Worm (Caenorhabditis elegans): ENCODE data around the gene C31H1.2.

DNA sequence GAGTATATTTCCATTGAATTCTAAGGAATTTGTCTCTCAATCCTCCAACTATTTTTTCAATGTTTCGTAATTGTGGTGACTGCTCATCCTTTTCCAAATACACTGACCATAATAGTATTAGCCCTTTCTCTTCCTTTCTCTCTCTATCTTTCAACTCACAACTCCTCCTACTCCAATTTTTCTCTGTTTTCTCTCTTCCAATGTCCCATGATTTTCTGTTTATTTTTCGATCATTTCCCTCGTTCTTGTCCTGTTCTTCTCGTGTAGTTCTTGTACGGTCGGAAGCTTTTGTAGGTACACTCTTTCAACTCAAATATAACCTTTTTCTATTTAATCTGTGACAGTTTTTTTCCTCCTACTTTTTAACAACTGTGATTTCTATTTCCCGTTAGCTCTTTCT lies 30.9 kb downstream of the C31H1.2 start:
- TF ChIP-seq ztf-11 (tag; optimal IDR thresholded peaks at IDR 0.05) (no peak), skn-1 (tag; optimal IDR thresholded peaks at IDR 0.05) (no peak), nhr-25 (tag; optimal IDR thresholded peaks at IDR 0.05) (no peak), unc-39 (tag; optimal IDR thresholded peaks at IDR 0.05) (no peak), mab-5 (tag; optimal IDR thresholded peaks at IDR 0.05) (no peak)
